Fruit fly (Drosophila melanogaster) whole organism, embryonic: Measurements from ENCODE around the gene CG4593.

Experiments used
- Atf3 ChIP-seq: fragments of 200-800 bp; sonication (Bioruptor generic); optimal IDR thresholded peaks from 3 replicates; lab custom pipeline; 2016; ENCODE audit warnings: missing biosample characterization, missing genetic modification characterization
- CG12155 ChIP-seq: fragments of 200-800 bp; sonication (Bioruptor generic); optimal IDR thresholded peaks from 3 replicates; lab custom pipeline; 2016; ENCODE audit warnings: missing biosample characterization, missing genetic modification characterization
- CG1233 ChIP-seq: fragments of 200-800 bp; sonication (Bioruptor generic); optimal IDR thresholded peaks from 4 replicates; lab custom pipeline; 2018; ENCODE audit warnings: missing biosample characterization, mild to moderate bottlenecking, missing genetic modification characterization
- CG13624 ChIP-seq: fragments of 200-800 bp; sonication (Bioruptor generic); optimal IDR thresholded peaks from 2 replicates; lab custom pipeline; 2016; ENCODE audit warnings: missing biosample characterization, missing genetic modification characterization
- CG17568 ChIP-seq: fragments of 200-800 bp; sonication (Bioruptor generic); optimal IDR thresholded peaks from 2 replicates; lab custom pipeline; 2018; ENCODE audit warnings: missing biosample characterization, mild to moderate bottlenecking, missing genetic modification characterization, moderate library complexity
- CG17612 ChIP-seq: fragments of 200-800 bp; sonication (Bioruptor generic); IDR thresholded peaks from 2 replicates; pipeline ENCODE4 v1.3.6; 2022; ENCODE audit warnings: missing biosample characterization, missing genetic modification characterization
- CG1792 ChIP-seq: fragments of 200-800 bp; sonication (Bioruptor generic); optimal IDR thresholded peaks from 2 replicates; lab custom pipeline; 2016; ENCODE audit warnings: missing biosample characterization, missing genetic modification characterization
- CG18262 ChIP-seq: fragments of 200-800 bp; optimal IDR thresholded peaks from 3 replicates; lab custom pipeline; 2019; ENCODE audit warnings: missing biosample characterization, mild to moderate bottlenecking, missing genetic modification characterization, moderate library complexity
- CG2129 ChIP-seq: fragments of 200-800 bp; sonication (Bioruptor generic); IDR thresholded peaks from 2 replicates; pipeline ENCODE4 v1.3.6; 2022; ENCODE audit warnings: missing biosample characterization, missing genetic modification characterization; ENCODE audit not compliant: partially characterized antibody
- CG30020 ChIP-seq: fragments of 200-800 bp; optimal IDR thresholded peaks from 2 replicates; lab custom pipeline; 2019; ENCODE audit warnings: missing biosample characterization, mild to moderate bottlenecking, missing genetic modification characterization, moderate library complexity
- CG33557 ChIP-seq: fragments of 200-800 bp; sonication (Bioruptor generic); optimal IDR thresholded peaks from 2 replicates; lab custom pipeline; 2019; ENCODE audit warnings: missing biosample characterization, mild to moderate bottlenecking, missing genetic modification characterization, moderate library complexity
- CG3838 ChIP-seq: fragments of 200-800 bp; sonication (Bioruptor generic); optimal IDR thresholded peaks from 3 replicates; lab custom pipeline; 2016; ENCODE audit warnings: missing biosample characterization, missing genetic modification characterization
- CG5953 ChIP-seq: fragments of 200-800 bp; sonication (Bioruptor generic); IDR thresholded peaks from 2 replicates; pipeline ENCODE4 v1.3.6; 2022; ENCODE audit warnings: missing biosample characterization, missing genetic modification characterization
- CG6254 ChIP-seq: fragments of 200-800 bp; sonication (Bioruptor generic); optimal IDR thresholded peaks from 3 replicates; lab custom pipeline; 2017; ENCODE audit warnings: mild to moderate bottlenecking, missing biosample characterization, missing genetic modification reagents, missing genetic modification characterization
- CG6272 ChIP-seq: fragments of 200-800 bp; sonication (Bioruptor generic); IDR thresholded peaks from 2 replicates; pipeline ENCODE4 v1.3.6; 2022; ENCODE audit warnings: missing biosample characterization, missing genetic modification characterization
- CG6683 ChIP-seq: fragments of 200-800 bp; sonication (Bioruptor generic); optimal IDR thresholded peaks from 2 replicates; lab custom pipeline; 2017; ENCODE audit warnings: missing biosample characterization, mild to moderate bottlenecking, missing genetic modification characterization, missing genetic modification reagents
- CG9437 ChIP-seq: fragments of 200-800 bp; sonication (Bioruptor generic); optimal IDR thresholded peaks from 2 replicates; lab custom pipeline; 2018; ENCODE audit warnings: missing biosample characterization, mild to moderate bottlenecking, missing genetic modification characterization
- Eip74EF ChIP-seq, 2 experiments: fragments of 200-800 bp in 1 of 2; fragments of >200 bp in 1 of 2; sonication (Bioruptor generic) in 1 of 2; optimal IDR thresholded peaks; 2 replicates each; lab custom pipeline; 2017 to 2019; ENCODE audit warnings: missing biosample characterization in 2 of 2, missing genetic modification characterization in 2 of 2, mild to moderate bottlenecking in 1 of 2, moderate library complexity in 1 of 2
- Hr3 ChIP-seq: fragments of 200-800 bp; sonication (Bioruptor generic); optimal IDR thresholded peaks from 3 replicates; lab custom pipeline; 2016; ENCODE audit warnings: missing biosample characterization, missing genetic modification characterization
- Hr51 ChIP-seq, 2 experiments: fragments of 200-800 bp; sonication (Bioruptor generic); optimal IDR thresholded peaks; 2 replicates in 1 of 2; 3 replicates in 1 of 2; lab custom pipeline; 2016 to 2018; ENCODE audit warnings: missing biosample characterization in 2 of 2, missing genetic modification characterization in 2 of 2, mild to moderate bottlenecking in 1 of 2, moderate library complexity in 1 of 2
- Lpt ChIP-seq: fragments of >200 bp; optimal IDR thresholded peaks from 2 replicates; lab custom pipeline; 2018; ENCODE audit warnings: missing biosample characterization, missing genetic modification characterization
- Mes4 ChIP-seq: fragments of 200-800 bp; sonication (Bioruptor generic); optimal IDR thresholded peaks from 2 replicates; lab custom pipeline; 2016; ENCODE audit warnings: missing biosample characterization, missing genetic modification characterization
- Opbp ChIP-seq: fragments of 200-800 bp; sonication (Bioruptor generic); IDR thresholded peaks from 3 replicates; pipeline ENCODE4 v1.3.6; 2022; ENCODE audit warnings: missing biosample characterization, missing genetic modification characterization; ENCODE audit not compliant: partially characterized antibody
- Ravus ChIP-seq: fragments of 200-800 bp; sonication (Bioruptor generic); IDR thresholded peaks from 2 replicates; pipeline ENCODE4 v1.3.6; 2022; ENCODE audit warnings: missing biosample characterization, missing genetic modification characterization
- Scr ChIP-seq: fragments of 200-800 bp; sonication (Bioruptor generic); IDR thresholded peaks from 2 replicates; pipeline ENCODE4 v1.3.6; 2022; ENCODE audit warnings: missing biosample characterization, missing genetic modification characterization; ENCODE audit not compliant: partially characterized antibody
- Six4 ChIP-seq: fragments of 200-800 bp; sonication (Bioruptor generic); optimal IDR thresholded peaks from 2 replicates; lab custom pipeline; 2016; ENCODE audit warnings: missing biosample characterization, missing genetic modification characterization
- Ssrp ChIP-seq: fragments of 200-800 bp; sonication (Bioruptor generic); optimal IDR thresholded peaks from 2 replicates; lab custom pipeline; 2018; ENCODE audit warnings: missing biosample characterization, mild to moderate bottlenecking, missing genetic modification characterization, moderate library complexity
- ac ChIP-seq: fragments of 200-800 bp; sonication (Bioruptor generic); optimal IDR thresholded peaks from 3 replicates; lab custom pipeline; 2017; ENCODE audit warnings: missing biosample characterization, mild to moderate bottlenecking, missing genetic modification characterization
- al ChIP-seq: fragments of 200-800 bp; sonication (Bioruptor generic); IDR thresholded peaks from 2 replicates; pipeline ENCODE4 v1.3.6; 2022; ENCODE audit warnings: missing biosample characterization, missing genetic modification characterization
- bab2 ChIP-seq: fragments of 200-800 bp; sonication (Bioruptor generic); optimal IDR thresholded peaks from 2 replicates; lab custom pipeline; 2016; ENCODE audit warnings: missing biosample characterization, missing genetic modification characterization
- crp ChIP-seq, 2 experiments: fragments of 200-800 bp; sonication (Bioruptor generic); optimal IDR thresholded peaks; 2 replicates in 1 of 2; 3 replicates in 1 of 2; lab custom pipeline; 2017; ENCODE audit warnings: missing biosample characterization in 2 of 2, missing genetic modification characterization in 2 of 2, mild to moderate bottlenecking in 1 of 2, moderate library complexity in 1 of 2
- disco-r ChIP-seq: fragments of 200-800 bp; sonication (Bioruptor generic); optimal IDR thresholded peaks from 2 replicates; lab custom pipeline; 2016; ENCODE audit warnings: missing biosample characterization, missing genetic modification characterization
- dmrt11E ChIP-seq: fragments of 200-800 bp; sonication (Bioruptor generic); optimal IDR thresholded peaks from 3 replicates; lab custom pipeline; 2018; ENCODE audit warnings: missing biosample characterization, mild to moderate bottlenecking, missing genetic modification characterization, moderate library complexity
- dmrt99B ChIP-seq: fragments of 200-800 bp; sonication (Bioruptor generic); optimal IDR thresholded peaks from 2 replicates; lab custom pipeline; 2018; ENCODE audit warnings: missing biosample characterization, mild to moderate bottlenecking, missing genetic modification characterization, moderate library complexity
- eve ChIP-seq, 2 experiments: fragments of >200 bp; optimal IDR thresholded peaks; 2 replicates each; lab custom pipeline; 2017; ENCODE audit warnings: missing biosample characterization in 2 of 2, missing genetic modification characterization in 2 of 2
- ewg ChIP-seq: fragments of 200-800 bp; sonication (Bioruptor generic); optimal IDR thresholded peaks from 3 replicates; lab custom pipeline; 2017; ENCODE audit warnings: mild to moderate bottlenecking, missing biosample characterization, missing genetic modification reagents, missing genetic modification characterization
- gfzf ChIP-seq: fragments of 200-800 bp; sonication (Bioruptor generic); optimal IDR thresholded peaks from 2 replicates; lab custom pipeline; 2016; ENCODE audit warnings: missing biosample characterization, mild to moderate bottlenecking, missing genetic modification characterization, moderate library complexity
- hkb ChIP-seq, 2 experiments: fragments of 200-800 bp in 1 of 2; fragments of >200 bp in 1 of 2; sonication (Bioruptor generic) in 1 of 2; IDR thresholded peaks in 1 of 2; optimal IDR thresholded peaks in 1 of 2; 2 replicates each; pipeline versions ENCODE4 v1.3.6 to Lab custom; 2017 to 2022; ENCODE audit warnings: missing biosample characterization in 1 of 2, missing genetic modification characterization in 1 of 2
- lilli ChIP-seq: fragments of 200-800 bp; sonication (Bioruptor generic); optimal IDR thresholded peaks from 3 replicates; lab custom pipeline; 2016; ENCODE audit warnings: missing biosample characterization, missing genetic modification characterization
- lola ChIP-seq, 3 experiments: fragments of >200 bp in 2 of 3; fragments of 200-800 bp in 1 of 3; sonication (Bioruptor generic) in 1 of 3; optimal IDR thresholded peaks; 2 replicates each; lab custom pipeline; 2017 to 2019; ENCODE audit warnings: missing biosample characterization in 3 of 3, missing genetic modification characterization in 3 of 3, mild to moderate bottlenecking in 1 of 3, moderate library complexity in 1 of 3
- lov ChIP-seq, 2 experiments: fragments of 200-800 bp in 1 of 2; fragments of >200 bp in 1 of 2; sonication (Bioruptor generic) in 1 of 2; IDR thresholded peaks in 1 of 2; optimal IDR thresholded peaks in 1 of 2; 2 replicates in 1 of 2; 3 replicates in 1 of 2; pipeline versions ENCODE4 v1.3.6 to Lab custom; 2017 to 2022; ENCODE audit warnings: missing biosample characterization in 1 of 2, missing genetic modification characterization in 1 of 2
- maf-S ChIP-seq: fragments of 200-800 bp; sonication (Bioruptor generic); optimal IDR thresholded peaks from 2 replicates; lab custom pipeline; 2016; ENCODE audit warnings: missing biosample characterization, missing genetic modification characterization
- nau ChIP-seq: fragments of 200-800 bp; sonication (Bioruptor generic); optimal IDR thresholded peaks from 3 replicates; lab custom pipeline; 2017; ENCODE audit warnings: missing biosample characterization, mild to moderate bottlenecking, missing genetic modification characterization, missing genetic modification reagents
- onecut ChIP-seq: fragments of 200-800 bp; sonication (Bioruptor generic); IDR thresholded peaks from 2 replicates; pipeline ENCODE4 v1.3.6; 2022; ENCODE audit warnings: missing biosample characterization, missing genetic modification characterization
- pfk ChIP-seq: fragments of 200-800 bp; sonication (Bioruptor generic); optimal IDR thresholded peaks from 2 replicates; lab custom pipeline; 2018; ENCODE audit warnings: missing biosample characterization, mild to moderate bottlenecking, missing genetic modification characterization, moderate library complexity
- seq ChIP-seq: fragments of 200-800 bp; sonication (Bioruptor generic); IDR thresholded peaks from 2 replicates; pipeline ENCODE4 v1.3.6; 2022; ENCODE audit warnings: missing biosample characterization, missing genetic modification characterization
- sr ChIP-seq: fragments of 200-800 bp; sonication (Bioruptor generic); IDR thresholded peaks from 3 replicates; pipeline ENCODE4 v1.3.6; 2022; ENCODE audit warnings: missing biosample characterization, missing genetic modification characterization
- tup ChIP-seq: fragments of 200-800 bp; sonication (Bioruptor generic); optimal IDR thresholded peaks from 2 replicates; lab custom pipeline; 2016; ENCODE audit warnings: missing biosample characterization, mild to moderate bottlenecking, missing genetic modification characterization, moderate library complexity
- wdn ChIP-seq: fragments of 200-800 bp; sonication (Bioruptor generic); IDR thresholded peaks from 2 replicates; pipeline ENCODE4 v1.3.6; 2022; ENCODE audit warnings: missing biosample characterization, missing genetic modification characterization

The CG4593 gene

DNA sequence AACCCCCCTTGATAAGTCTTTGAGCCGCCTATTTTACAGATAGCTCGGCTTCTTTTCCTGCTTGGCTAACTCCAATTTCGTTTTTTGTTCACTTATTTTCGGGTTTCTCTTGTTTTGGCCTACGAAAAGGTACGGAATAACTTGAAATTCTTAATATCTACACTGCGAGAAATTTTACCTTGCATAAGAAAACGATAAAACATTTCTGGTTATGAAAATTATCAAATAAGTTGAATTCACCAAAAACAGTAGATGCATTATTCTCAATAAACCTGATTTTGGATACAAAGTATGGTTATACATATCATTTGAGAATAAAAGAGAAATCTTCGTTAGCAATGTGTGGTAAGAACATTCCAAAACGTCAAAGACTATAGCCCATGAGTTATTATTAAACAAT lies 31.6 kb upstream of the CG4593 start (continued):
- TF ChIP-seq lov (optimal IDR thresholded peaks at IDR 0.05; lab: Kevin White, UChicago) (no peak), lov (GFP tag; IDR thresholded peaks at IDR 0.05; lab: Robert Waterston, UW) (no peak), tup (GFP tag; lab: Kevin White, UChicago) (no peak), CG9437 (GFP tag; lab: Kevin White, UChicago) (peak; percentile 1), Opbp (GFP tag; lab: Robert Waterston, UW) (no peak), dmrt11E (peak; percentile 66), CG30020 (tag; lab: Kevin White, UChicago) (no peak), Six4 (GFP tag; lab: Kevin White, UChicago) (no peak), wdn (GFP tag; lab: Robert Waterston, UW) (no peak), crp (GFP tag; optimal IDR thresholded peaks at IDR 0.05; lab: Kevin White, UChicago) (no peak), Atf3 (GFP tag; lab: Kevin White, UChicago) (no peak), CG6254 (GFP tag; lab: Kevin White, UChicago) (peak; percentile 7), Hr51 (GFP tag; optimal IDR thresholded peaks at IDR 0.05; lab: Kevin White, UChicago) (peak in 1 of 2 experiments; percentile 42), hkb (optimal IDR thresholded peaks at IDR 0.05; lab: Kevin White, UChicago) (no peak), hkb (GFP tag; IDR thresholded peaks at IDR 0.05; lab: Robert Waterston, UW) (no peak), CG5953 (GFP tag; lab: Robert Waterston, UW) (no peak), nau (no peak), pfk (GFP tag; lab: Kevin White, UChicago) (no peak), Ravus (no peak), CG3838 (no peak), seq (no peak), sr (no peak), eve (GFP tag; optimal IDR thresholded peaks at IDR 0.05; lab: Kevin White, UChicago) (peak in 1 of 2 experiments; percentile 59), CG1233 (no peak), Scr (no peak), CG2129 (GFP tag; lab: Robert Waterston, UW) (no peak), CG17568 (no peak), ac (GFP tag; lab: Kevin White, UChicago) (no peak), CG6272 (GFP tag; lab: Robert Waterston, UW) (no peak), CG1792 (peak; percentile 32), lilli (GFP tag; lab: Kevin White, UChicago) (peak; percentile 17), dmrt99B (peak; percentile 60), disco-r (GFP tag; lab: Kevin White, UChicago) (no peak), Ssrp (tag; lab: Kevin White, UChicago) (peak; percentile 35), maf-S (GFP tag; lab: Kevin White, UChicago) (no peak), ewg (GFP tag; lab: Kevin White, UChicago) (no peak), Eip74EF (GFP tag; optimal IDR thresholded peaks at IDR 0.05; lab: Kevin White, UChicago) (no peak), lola (GFP tag; optimal IDR thresholded peaks at IDR 0.05; lab: Kevin White, UChicago) (peak in 1 of 3 experiments; percentile 64), Hr3 (GFP tag; lab: Kevin White, UChicago) (peak; percentile 29), gfzf (GFP tag; lab: Kevin White, UChicago) (no peak), onecut (GFP tag; lab: Robert Waterston, UW) (no peak), bab2 (GFP tag; lab: Kevin White, UChicago) (no peak), CG6683 (GFP tag; lab: Kevin White, UChicago) (no peak), CG12155 (GFP tag; lab: Kevin White, UChicago) (peak; percentile 10), CG17612 (GFP tag; lab: Robert Waterston, UW) (no peak), CG18262 (peak; percentile 66), Lpt (GFP tag; lab: Kevin White, UChicago) (no peak), CG33557 (peak; percentile 17), al (GFP tag; lab: Robert Waterston, UW) (no peak), CG13624 (GFP tag; lab: Kevin White, UChicago) (no peak), Mes4 (GFP tag; lab: Kevin White, UChicago) (no peak)
